Worm (Caenorhabditis elegans) whole organism, dauer: ENCODE measurements around the gene F59H6.15.
"Not testable (repeated sequence)": the region's sequence is repeated elsewhere in the genome, so short reads cannot be mapped to it uniquely, and the experiment has no call there.

Source experiments
- unc-62 ChIP-seq: sonication (generic microtip); optimal IDR thresholded peaks from 2 replicates; lab custom pipeline; 2017; ENCODE audit warnings: missing biosample characterization, missing genetic modification reagents, missing genetic modification characterization

The F59H6.15 gene

ce11 chrII:2012698-2013097, at the start of gene F59H6.15:
Gene F59H6.15 (plus strand): TSS chrII:2012998.
- TF ChIP-seq unc-62: no peak

ce11 chrII:1986979-1987378, 25.8 kb upstream of the F59H6.15 start, which contains the start of gene Y16E11A.4:
Gene Y16E11A.4 (plus strand): TSS chrII:1987279.
- no peak for TF ChIP-seq unc-62

- no peak for TF ChIP-seq unc-62
Measured at ce11 chrII:1989010-1989409, 23.8 kb upstream of the F59H6.15 start, which contains the start of gene math-44. Gene math-44 (plus strand): TSS chrII:1989310.

- no peak for TF ChIP-seq unc-62
Measured at ce11 chrII:1993738-1994137, 19.1 kb upstream of the F59H6.15 start, which contains the start of gene math-21. Gene math-21 (plus strand): TSS chrII:1994038.

ce11 chrII:1995744-1996143, 17.1 kb upstream of the F59H6.15 start:
- TF ChIP-seq unc-62: no peak

- no peak for TF ChIP-seq unc-62
Measured at ce11 chrII:1996237-1996636, 16.6 kb upstream of the F59H6.15 start, which contains the start of gene math-20. Gene math-20 (plus strand): TSS chrII:1996537.

ce11 chrII:1998561-1998960, 14.2 kb upstream of the F59H6.15 start, which contains the start of gene math-19:
Gene math-19 (plus strand): TSS chrII:1998861.
- TF ChIP-seq unc-62: not testable (repeated sequence)

- not testable (repeated sequence) for TF ChIP-seq unc-62
Measured at ce11 chrII:2000720-2001119, 12.1 kb upstream of the F59H6.15 start, which contains the start of gene ceh-84. Gene ceh-84 (minus strand): TSS chrII:2000820.

- no peak for TF ChIP-seq unc-62
Measured at ce11 chrII:2011179-2011578, 1.6 kb upstream of the F59H6.15 start.

ce11 chrII:2013856-2014255, 1.1 kb downstream of the F59H6.15 start:
- TF ChIP-seq unc-62: no peak

- TF ChIP-seq unc-62: not testable (repeated sequence)
Measured at ce11 chrII:2023514-2023913, 10.7 kb downstream of the F59H6.15 start, which contains the start of gene cya-2. Gene cya-2 (minus strand): TSS chrII:2023614.

ce11 chrII:2026525-2026924, 13.7 kb downstream of the F59H6.15 start, which contains the start of gene bath-21:
Gene bath-21 (minus strand): TSS chrII:2026625.
- TF ChIP-seq unc-62: no peak

ce11 chrII:2028712-2029111, 15.9 kb downstream of the F59H6.15 start, which contains the start of gene bath-1:
Gene bath-1 (minus strand): TSS chrII:2028812.
- TF ChIP-seq unc-62: no peak

ce11 chrII:2030367-2030766, 17.6 kb downstream of the F59H6.15 start, which contains the start of gene bath-3:
Gene bath-3 (minus strand): TSS chrII:2030467.
- no peak for TF ChIP-seq unc-62

- TF ChIP-seq unc-62: no peak
Measured at ce11 chrII:2031852-2032251, 19.1 kb downstream of the F59H6.15 start, which contains the start of gene bath-5. Gene bath-5 (minus strand): TSS chrII:2031952.

ce11 chrII:2032282-2032681, 19.5 kb downstream of the F59H6.15 start, which contains the start of gene btb-4:
Gene btb-4 (plus strand): TSS chrII:2032316.
- not testable (repeated sequence) for TF ChIP-seq unc-62

- no peak for TF ChIP-seq unc-62
Measured at ce11 chrII:2033286-2033685, 20.5 kb downstream of the F59H6.15 start, which contains the start of gene F59H6.14. Gene F59H6.14 (plus strand): TSS chrII:2033586.

ce11 chrII:2039288-2039687, 26.5 kb downstream of the F59H6.15 start, which contains the start of gene bath-19:
Gene bath-19 (minus strand): TSS chrII:2039388.
- no peak for TF ChIP-seq unc-62
